Worm (Caenorhabditis elegans): ENCODE results near the gene spp-26.

DNA sequence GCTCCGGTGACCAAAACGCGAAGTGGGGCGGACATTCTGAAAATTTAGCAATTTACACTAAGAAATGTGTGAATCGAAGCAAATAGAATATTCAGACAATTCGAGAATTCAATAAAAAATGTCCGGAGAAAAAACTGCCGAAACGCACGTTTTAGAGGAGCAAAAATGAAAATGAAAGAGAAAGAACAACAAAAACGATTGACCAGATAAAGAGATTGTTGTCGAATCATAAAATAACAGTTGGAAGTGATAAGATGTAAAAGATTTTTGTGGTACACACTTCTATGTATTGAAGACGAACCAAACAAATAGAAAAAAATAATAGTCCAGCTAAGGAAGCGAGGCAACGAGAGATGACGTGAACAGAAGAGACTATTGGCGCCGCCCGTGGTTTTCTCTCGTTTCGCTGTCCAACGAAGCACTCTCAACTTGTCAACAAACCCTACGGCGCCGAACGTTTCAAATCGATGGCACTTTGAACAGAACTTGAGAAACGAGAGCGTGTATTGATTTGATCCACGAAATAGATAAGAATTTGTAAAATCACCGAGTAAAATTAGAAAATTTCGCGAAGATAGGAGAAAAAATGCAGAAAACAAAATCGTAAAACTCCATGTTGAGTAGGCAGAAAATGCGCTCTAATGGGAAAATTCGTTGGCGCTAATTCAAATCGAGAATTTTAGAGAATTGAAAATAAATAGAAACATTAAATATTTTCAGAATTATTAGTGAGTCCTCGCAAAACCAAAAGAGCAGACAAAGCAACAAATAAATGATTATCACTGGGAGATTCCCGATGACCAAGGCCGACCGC, 42.3 kb downstream of the spp-26 start, which contains the start of gene mdh-1:
- TF ChIP-seq ceh-22 (tag; optimal IDR thresholded peaks at IDR 0.05) (no peak), ceh-2 (tag; optimal IDR thresholded peaks at IDR 0.05) (no peak), ama-1 (optimal IDR thresholded peaks at IDR 0.05) (no peak), madf-2 (tag; optimal IDR thresholded peaks at IDR 0.05) (no peak), nhr-11 (tag; optimal IDR thresholded peaks at IDR 0.05) (no peak), fkh-6 (tag; optimal IDR thresholded peaks at IDR 0.05) (no peak), pha-4 (tag; optimal IDR thresholded peaks at IDR 0.05) (no peak), elt-2 (tag; optimal IDR thresholded peaks at IDR 0.05) (no peak), rnt-1 (tag; optimal IDR thresholded peaks at IDR 0.05) (no peak), nhr-232 (tag; optimal IDR thresholded peaks at IDR 0.05) (no peak), ceh-18 (tag; optimal IDR thresholded peaks at IDR 0.05) (no peak), pqm-1 (tag; optimal IDR thresholded peaks at IDR 0.05) (no peak)

All from whole organism, late embryonic.